Fruit fly (Drosophila melanogaster) whole organism, adult: ENCODE results near the gene her.

Source experiments
- CG12768 ChIP-seq: fragments of 200-800 bp; sonication (Bioruptor generic); optimal IDR thresholded peaks from 2 replicates; lab custom pipeline; 2017; ENCODE audit warnings: missing biosample characterization, missing genetic modification characterization, mild to moderate bottlenecking, moderate library complexity, missing genetic modification reagents
- CG14711 ChIP-seq: fragments of 200-800 bp; sonication (Bioruptor generic); optimal IDR thresholded peaks from 2 replicates; lab custom pipeline; 2018; ENCODE audit warnings: missing biosample characterization, mild to moderate bottlenecking, missing genetic modification characterization, moderate library complexity
- CG1620 ChIP-seq: fragments of 200-800 bp; sonication (Bioruptor generic); optimal IDR thresholded peaks from 2 replicates; lab custom pipeline; 2016; ENCODE audit warnings: missing biosample characterization, missing genetic modification characterization
- CG33017 ChIP-seq: fragments of 200-800 bp; sonication (Bioruptor generic); optimal IDR thresholded peaks from 2 replicates; lab custom pipeline; 2018; ENCODE audit warnings: missing biosample characterization, mild to moderate bottlenecking, missing genetic modification characterization, moderate library complexity
- CG7101 ChIP-seq: fragments of 200-800 bp; sonication (Bioruptor generic); optimal IDR thresholded peaks from 2 replicates; lab custom pipeline; 2018; ENCODE audit warnings: missing biosample characterization, mild to moderate bottlenecking, missing genetic modification characterization, moderate library complexity
- Crg-1 ChIP-seq: fragments of 200-800 bp; sonication (Bioruptor generic); optimal IDR thresholded peaks from 2 replicates; lab custom pipeline; 2016; ENCODE audit warnings: missing biosample characterization, missing genetic modification characterization
- Mnt ChIP-seq: fragments of 200-800 bp; sonication (Bioruptor generic); optimal IDR thresholded peaks from 2 replicates; lab custom pipeline; 2016; ENCODE audit warnings: missing biosample characterization, mild to moderate bottlenecking, missing genetic modification characterization
- bab1 ChIP-seq: fragments of 200-800 bp; sonication (Bioruptor generic); optimal IDR thresholded peaks from 3 replicates; lab custom pipeline; 2019; ENCODE audit warnings: missing biosample characterization, mild to moderate bottlenecking, missing genetic modification characterization, moderate library complexity
- cic ChIP-seq: fragments of 200-800 bp; sonication (Bioruptor generic); optimal IDR thresholded peaks from 2 replicates; lab custom pipeline; 2017; ENCODE audit warnings: missing biosample characterization, mild to moderate bottlenecking, missing genetic modification characterization, moderate library complexity
- kay ChIP-seq: fragments of 200-800 bp; sonication (Bioruptor generic); peaks from one replicate; lab custom pipeline; 2016; ENCODE audit warnings: missing biosample characterization, missing genetic modification characterization, borderline replicate concordance
- ovo ChIP-seq: fragments of 200-800 bp; sonication (Bioruptor generic); optimal IDR thresholded peaks from 2 replicates; lab custom pipeline; 2016; ENCODE audit warnings: missing biosample characterization, missing genetic modification characterization
- pad ChIP-seq: fragments of 200-800 bp; sonication (Bioruptor generic); optimal IDR thresholded peaks from 3 replicates; lab custom pipeline; 2017; ENCODE audit warnings: missing biosample characterization, missing genetic modification characterization, mild to moderate bottlenecking, moderate library complexity, missing genetic modification reagents
- tj ChIP-seq: fragments of 200-800 bp; sonication (Bioruptor generic); optimal IDR thresholded peaks from 3 replicates; lab custom pipeline; 2017; ENCODE audit warnings: missing biosample characterization, mild to moderate bottlenecking, missing genetic modification characterization, moderate library complexity

her gene

DNA sequence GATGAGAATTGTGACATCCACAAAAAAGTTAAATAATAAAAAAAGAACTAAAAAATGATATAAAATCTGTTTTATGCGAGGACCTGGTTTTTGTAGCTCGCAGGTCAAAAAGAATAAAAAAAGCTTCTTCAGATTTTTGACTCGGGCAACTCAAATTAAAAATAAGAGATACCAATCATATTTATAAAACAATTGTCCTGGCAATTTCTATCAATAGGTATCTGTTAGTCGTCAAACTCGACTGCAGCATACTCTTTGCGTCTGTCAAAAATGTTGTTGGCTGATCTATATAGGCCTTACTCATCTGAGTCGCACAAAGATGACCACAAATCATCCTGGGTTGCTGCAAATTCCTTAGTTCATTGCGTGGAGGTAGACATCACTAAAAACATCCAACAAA lies 45.6 kb downstream of the her start:
- peak; percentile 79 for TF ChIP-seq kay (GFP tag; lab: Kevin White, UChicago)
- no peak for TF ChIP-seq Crg-1 (GFP tag; lab: Kevin White, UChicago)

DNA sequence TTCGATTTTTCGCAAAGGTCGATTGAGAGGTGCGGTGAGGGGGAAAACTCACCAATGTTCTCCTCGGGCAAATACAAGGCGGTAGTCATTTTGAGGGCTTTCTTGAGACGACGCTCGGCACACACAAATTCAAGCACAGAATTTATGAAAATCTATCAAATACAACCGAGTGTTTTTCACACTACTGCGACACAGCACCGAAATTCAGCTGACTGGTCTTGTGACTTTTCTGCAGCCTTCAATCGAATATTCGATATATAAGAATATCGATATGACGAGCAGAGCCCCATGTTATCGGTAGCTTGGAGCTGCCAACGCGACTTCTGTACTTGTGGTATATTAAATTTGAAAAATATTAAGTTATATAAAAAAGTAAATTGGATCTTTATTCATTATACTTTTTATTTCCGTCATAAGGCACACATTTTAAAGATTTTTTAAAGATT lies 50.6 kb downstream of the her start, which contains the start of gene VhaSFD:
TSS of gene VhaSFD (minus strand) at position 249 of the 446 bp plus-strand sequence.
- TF ChIP-seq CG14711 (tag; lab: Kevin White, UChicago), result no peak
- TF ChIP-seq pad (GFP tag; lab: Kevin White, UChicago), result peak; percentile 14
- TF ChIP-seq ovo, result no peak
- TF ChIP-seq CG33017 (tag; lab: Kevin White, UChicago), result peak; percentile 40
- TF ChIP-seq cic (GFP tag; lab: Kevin White, UChicago), result peak; percentile 48
- peak; percentile 9 for TF ChIP-seq CG1620 (GFP tag; lab: Kevin White, UChicago)
- peak; percentile 53 for TF ChIP-seq bab1 (GFP tag; lab: Kevin White, UChicago)
- TF ChIP-seq Mnt (GFP tag; lab: Kevin White, UChicago), result peak; percentile 75
- TF ChIP-seq CG7101, result peak; percentile 50
- peak; percentile 73 for TF ChIP-seq CG12768
- TF ChIP-seq tj (GFP tag; lab: Kevin White, UChicago), result peak; percentile 69
